Worm (Caenorhabditis elegans): ENCODE measurements around the gene ocr-1.

DNA sequence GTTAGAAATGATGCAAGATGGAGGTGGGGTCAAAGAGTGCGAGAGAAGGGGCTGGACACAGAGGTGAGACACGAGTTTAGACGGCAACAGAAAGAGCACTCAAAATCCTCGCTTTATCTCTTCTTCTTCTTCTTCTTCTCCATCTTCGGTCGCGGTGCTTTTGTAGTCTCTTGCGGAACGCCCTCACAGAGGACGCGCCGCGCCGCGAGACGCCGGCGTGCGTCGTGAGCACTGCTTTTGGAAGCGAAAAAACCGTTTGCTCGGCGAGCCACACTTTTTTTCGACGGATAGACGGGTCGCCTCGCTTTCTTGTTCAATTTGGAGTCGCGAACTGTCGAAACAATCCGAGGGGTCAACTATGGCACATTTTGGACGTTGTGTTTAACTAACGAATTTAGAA, 26.8 kb downstream of the ocr-1 start, which contains the start of gene D1054.9:
- TF ChIP-seq ama-1 (optimal IDR thresholded peaks at IDR 0.05) = no peak
- TF ChIP-seq sea-1 (GFP tag; conservative IDR thresholded peaks at IDR 0.05) = no peak
- no peak for TF ChIP-seq hmg-4 (GFP tag; optimal IDR thresholded peaks at IDR 0.05)
- TF ChIP-seq scrt-1 (GFP tag; IDR thresholded peaks at IDR 0.05) = no peak

Measured in whole organism, early embryonic.